Worm (Caenorhabditis elegans): ENCODE data around the gene sto-1.

DNA sequence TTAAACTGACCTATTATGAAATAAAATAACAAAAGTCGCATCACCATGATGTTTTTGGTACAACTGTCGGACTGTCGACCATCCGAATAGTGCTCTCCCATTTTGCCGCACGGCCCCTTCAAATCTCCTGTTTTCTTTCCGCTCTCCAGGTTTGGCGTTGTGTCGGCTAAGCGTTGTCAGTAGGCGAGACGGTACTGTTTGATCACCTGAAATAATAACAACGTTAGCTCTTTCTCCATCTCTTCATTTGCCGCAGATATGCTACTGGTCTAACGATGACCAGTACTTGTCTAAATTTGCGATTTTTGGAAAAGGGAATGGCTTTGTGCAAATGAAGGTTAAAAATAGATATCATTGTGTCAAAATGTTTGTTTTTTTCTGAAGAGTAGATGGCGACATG lies 43.1 kb upstream of the sto-1 start, which contains the start of gene chts-1:
- TF ChIP-seq sea-1 (GFP tag; conservative IDR thresholded peaks at IDR 0.05) = no peak
- no peak for TF ChIP-seq hmbx-1 (tag; optimal IDR thresholded peaks at IDR 0.05)

Data from whole organism, early embryonic.